Fruit fly (Drosophila melanogaster) whole organism, embryonic: ENCODE results near the gene CG11898.

Source experiments
- Blimp-1 ChIP-seq: fragments of 200-800 bp; sonication (Bioruptor generic); optimal IDR thresholded peaks from 3 replicates; lab custom pipeline; 2018; ENCODE audit warnings: missing biosample characterization, missing genetic modification characterization, mild to moderate bottlenecking, moderate library complexity, missing genetic modification reagents
- Bteb2 ChIP-seq: fragments of 200-800 bp; sonication (Bioruptor generic); optimal IDR thresholded peaks from 2 replicates; lab custom pipeline; 2016; ENCODE audit warnings: missing biosample characterization, missing genetic modification characterization
- CG10209 ChIP-seq: fragments of 200-800 bp; sonication (Bioruptor generic); optimal IDR thresholded peaks from 3 replicates; lab custom pipeline; 2017; ENCODE audit warnings: missing biosample characterization, mild to moderate bottlenecking, missing genetic modification characterization, missing genetic modification reagents
- CG11398 ChIP-seq: fragments of 200-800 bp; sonication (Bioruptor generic); optimal IDR thresholded peaks from 2 replicates; lab custom pipeline; 2016; ENCODE audit warnings: missing biosample characterization, missing genetic modification characterization
- CG12071 ChIP-seq: fragments of 200-800 bp; sonication (Bioruptor generic); optimal IDR thresholded peaks from 3 replicates; lab custom pipeline; 2018; ENCODE audit warnings: missing biosample characterization, mild to moderate bottlenecking, missing genetic modification characterization
- CG1233 ChIP-seq: fragments of 200-800 bp; sonication (Bioruptor generic); optimal IDR thresholded peaks from 4 replicates; lab custom pipeline; 2018; ENCODE audit warnings: missing biosample characterization, mild to moderate bottlenecking, missing genetic modification characterization
- CG14050 ChIP-seq: fragments of 200-800 bp; sonication (Bioruptor generic); IDR thresholded peaks from 3 replicates; pipeline ENCODE4 v1.3.6; 2022; ENCODE audit warnings: missing biosample characterization, missing genetic modification characterization
- CG1602 ChIP-seq: fragments of 200-800 bp; sonication (Bioruptor generic); optimal IDR thresholded peaks from 3 replicates; lab custom pipeline; 2016; ENCODE audit warnings: missing biosample characterization, missing genetic modification characterization
- CG17361 ChIP-seq: fragments of 200-800 bp; sonication (Bioruptor generic); IDR thresholded peaks from 3 replicates; pipeline ENCODE4 v1.3.6; 2022; ENCODE audit warnings: missing biosample characterization, missing genetic modification characterization
- CG18619 ChIP-seq: fragments of 200-800 bp; sonication (Bioruptor generic); optimal IDR thresholded peaks from 3 replicates; lab custom pipeline; 2017; ENCODE audit warnings: missing biosample characterization, mild to moderate bottlenecking, missing genetic modification characterization
- CG2116 ChIP-seq: fragments of 200-800 bp; sonication (Bioruptor generic); optimal IDR thresholded peaks from 3 replicates; lab custom pipeline; 2018; ENCODE audit warnings: missing biosample characterization, mild to moderate bottlenecking, missing genetic modification characterization
- CG2712 ChIP-seq: fragments of 200-800 bp; optimal IDR thresholded peaks from 3 replicates; lab custom pipeline; 2019; ENCODE audit warnings: missing biosample characterization, mild to moderate bottlenecking, missing genetic modification characterization, moderate library complexity
- CG30403 ChIP-seq: fragments of 200-800 bp; sonication (Bioruptor generic); optimal IDR thresholded peaks from 3 replicates; lab custom pipeline; 2016; ENCODE audit warnings: missing biosample characterization, missing genetic modification characterization
- CG3065 ChIP-seq: fragments of 200-800 bp; sonication (Bioruptor generic); optimal IDR thresholded peaks from 2 replicates; lab custom pipeline; 2016; ENCODE audit warnings: missing biosample characterization, missing genetic modification characterization
- CG32772 ChIP-seq: fragments of 200-800 bp; sonication (Bioruptor generic); IDR thresholded peaks from 2 replicates; pipeline ENCODE4 v1.3.6; 2022; ENCODE audit warnings: missing biosample characterization, missing genetic modification characterization
- CG33213 ChIP-seq: fragments of 200-800 bp; sonication (Bioruptor generic); optimal IDR thresholded peaks from 3 replicates; lab custom pipeline; 2016; ENCODE audit warnings: missing biosample characterization, missing genetic modification characterization
- CG34422 ChIP-seq: fragments of 200-800 bp; sonication (Bioruptor generic); IDR thresholded peaks from 3 replicates; pipeline ENCODE4 v1.3.6; 2022; ENCODE audit warnings: missing biosample characterization, missing genetic modification characterization
- CG4360 ChIP-seq: fragments of 200-800 bp; sonication (Bioruptor generic); IDR thresholded peaks from 2 replicates; pipeline ENCODE4 v1.3.6; 2022; ENCODE audit warnings: missing biosample characterization, missing genetic modification characterization
- CG4424 ChIP-seq: fragments of 200-800 bp; sonication (Bioruptor generic); optimal IDR thresholded peaks from 3 replicates; lab custom pipeline; 2016; ENCODE audit warnings: missing biosample characterization, missing genetic modification characterization
- CG6272 ChIP-seq: fragments of 200-800 bp; sonication (Bioruptor generic); IDR thresholded peaks from 2 replicates; pipeline ENCODE4 v1.3.6; 2022; ENCODE audit warnings: missing biosample characterization, missing genetic modification characterization
- CG8944 ChIP-seq: fragments of 200-800 bp; sonication (Bioruptor generic); optimal IDR thresholded peaks from 3 replicates; lab custom pipeline; 2016; ENCODE audit warnings: missing biosample characterization, missing genetic modification characterization
- CG9817 ChIP-seq: fragments of 200-800 bp; sonication (Bioruptor generic); optimal IDR thresholded peaks from 2 replicates; lab custom pipeline; 2018; ENCODE audit warnings: missing biosample characterization, mild to moderate bottlenecking, missing genetic modification characterization, moderate library complexity
- CrebB ChIP-seq: fragments of 200-800 bp; sonication (Bioruptor generic); optimal IDR thresholded peaks from 3 replicates; lab custom pipeline; 2018; ENCODE audit warnings: missing biosample characterization, mild to moderate bottlenecking, missing genetic modification characterization
- Deaf1 ChIP-seq: fragments of 200-800 bp; optimal IDR thresholded peaks from 3 replicates; lab custom pipeline; 2019; ENCODE audit warnings: missing biosample characterization, mild to moderate bottlenecking, missing genetic modification characterization, moderate library complexity
- E2f2 ChIP-seq: fragments of 200-800 bp; sonication (Bioruptor generic); IDR thresholded peaks from 2 replicates; pipeline ENCODE4 v1.3.6; 2022; ENCODE audit warnings: missing biosample characterization, missing genetic modification characterization
- Fer3 ChIP-seq: fragments of 200-800 bp; sonication (Bioruptor generic); optimal IDR thresholded peaks from 2 replicates; lab custom pipeline; 2018; ENCODE audit warnings: missing biosample characterization, mild to moderate bottlenecking, missing genetic modification characterization, moderate library complexity
- H15 ChIP-seq: fragments of 200-800 bp; sonication (Bioruptor generic); IDR thresholded peaks from 3 replicates; pipeline ENCODE4 v1.3.6; 2022; ENCODE audit warnings: missing biosample characterization, missing genetic modification characterization
- MESR4 ChIP-seq: fragments of 200-800 bp; sonication (Bioruptor generic); optimal IDR thresholded peaks from 2 replicates; lab custom pipeline; 2018; ENCODE audit warnings: missing biosample characterization, mild to moderate bottlenecking, missing genetic modification characterization, moderate library complexity
- Myb ChIP-seq: fragments of 200-800 bp; sonication (Bioruptor generic); optimal IDR thresholded peaks from 2 replicates; lab custom pipeline; 2016; ENCODE audit warnings: missing biosample characterization, missing genetic modification characterization
- Poxn ChIP-seq: fragments of 200-800 bp; sonication (Bioruptor generic); IDR thresholded peaks from 2 replicates; pipeline ENCODE4 v1.3.6; 2022; ENCODE audit warnings: missing biosample characterization, missing genetic modification characterization
- Ssrp ChIP-seq: fragments of 200-800 bp; sonication (Bioruptor generic); optimal IDR thresholded peaks from 2 replicates; lab custom pipeline; 2018; ENCODE audit warnings: missing biosample characterization, mild to moderate bottlenecking, missing genetic modification characterization, moderate library complexity
- ase ChIP-seq: fragments of 200-800 bp; sonication (Bioruptor generic); IDR thresholded peaks from 3 replicates; pipeline ENCODE4 v1.3.6; 2022; ENCODE audit warnings: missing biosample characterization, missing genetic modification characterization
- btn ChIP-seq: fragments of 200-800 bp; sonication (Bioruptor generic); optimal IDR thresholded peaks from 2 replicates; lab custom pipeline; 2016; ENCODE audit warnings: missing biosample characterization, missing genetic modification characterization
- croc ChIP-seq: fragments of 200-800 bp; sonication (Bioruptor generic); conservative IDR thresholded peaks from 3 replicates; pipeline ENCODE4 v1.3.6; 2022; ENCODE audit warnings: missing biosample characterization, missing genetic modification characterization
- dimm ChIP-seq: fragments of 200-800 bp; sonication (Bioruptor generic); IDR thresholded peaks from 2 replicates; pipeline ENCODE4 v1.3.6; 2022; ENCODE audit warnings: missing biosample characterization, missing genetic modification characterization
- exex ChIP-seq: fragments of 200-800 bp; sonication (Bioruptor generic); optimal IDR thresholded peaks from 4 replicates; lab custom pipeline; 2018; ENCODE audit warnings: missing biosample characterization, mild to moderate bottlenecking, missing genetic modification characterization, moderate library complexity
- fd64A ChIP-seq: fragments of 200-800 bp; sonication (Bioruptor generic); optimal IDR thresholded peaks from 3 replicates; lab custom pipeline; 2018; ENCODE audit warnings: missing biosample characterization, mild to moderate bottlenecking, missing genetic modification characterization
- gcm ChIP-seq: fragments of 200-800 bp; sonication (Bioruptor generic); optimal IDR thresholded peaks from 2 replicates; lab custom pipeline; 2019; ENCODE audit warnings: missing biosample characterization, mild to moderate bottlenecking, missing genetic modification characterization, moderate library complexity
- gem ChIP-seq: fragments of 200-800 bp; sonication (Bioruptor generic); optimal IDR thresholded peaks from 2 replicates; lab custom pipeline; 2019; ENCODE audit warnings: missing biosample characterization, mild to moderate bottlenecking, missing genetic modification characterization, moderate library complexity
- hth ChIP-seq: fragments of >200 bp; optimal IDR thresholded peaks from 2 replicates; lab custom pipeline; 2017; ENCODE audit warnings: inconsistent platforms
- ken ChIP-seq: fragments of 200-800 bp; sonication (Bioruptor generic); IDR thresholded peaks from 3 replicates; pipeline ENCODE4 v1.3.6; 2022; ENCODE audit warnings: missing biosample characterization, missing genetic modification characterization
- lbe ChIP-seq: fragments of 200-800 bp; sonication (Bioruptor generic); optimal IDR thresholded peaks from 2 replicates; lab custom pipeline; 2016; ENCODE audit warnings: missing biosample characterization, mild to moderate bottlenecking, missing genetic modification characterization
- peb ChIP-seq: fragments of 200-800 bp; sonication (Bioruptor generic); IDR thresholded peaks from 2 replicates; pipeline ENCODE4 v1.3.6; 2022; ENCODE audit warnings: missing biosample characterization, missing genetic modification characterization
- pho ChIP-seq: fragments of 200-800 bp; sonication (Bioruptor generic); optimal IDR thresholded peaks from 2 replicates; lab custom pipeline; 2016; ENCODE audit warnings: missing biosample characterization, missing genetic modification characterization
- slp2 ChIP-seq: fragments of 200-800 bp; sonication (Bioruptor generic); optimal IDR thresholded peaks from 2 replicates; lab custom pipeline; 2016; ENCODE audit warnings: missing biosample characterization, missing genetic modification characterization
- sqz ChIP-seq: fragments of 200-800 bp; sonication (Bioruptor generic); optimal IDR thresholded peaks from 3 replicates; lab custom pipeline; 2018; ENCODE audit warnings: missing biosample characterization, mild to moderate bottlenecking, missing genetic modification characterization
- tgo ChIP-seq: fragments of 200-800 bp; sonication (Bioruptor generic); IDR thresholded peaks from 3 replicates; pipeline ENCODE4 v1.3.6; 2022; ENCODE audit warnings: missing biosample characterization, missing genetic modification characterization
- usp ChIP-seq: fragments of >200 bp; optimal IDR thresholded peaks from 2 replicates; lab custom pipeline; 2017; ENCODE audit warnings: missing biosample characterization, missing genetic modification characterization
- vnd ChIP-seq: fragments of 200-800 bp; sonication (Bioruptor generic); IDR thresholded peaks from 3 replicates; pipeline ENCODE4 v1.3.6; 2022; ENCODE audit warnings: missing biosample characterization, missing genetic modification characterization; ENCODE audit not compliant: partially characterized antibody
- wor ChIP-seq: fragments of 200-800 bp; sonication (Bioruptor generic); IDR thresholded peaks from 2 replicates; pipeline ENCODE4 v1.3.6; 2022; ENCODE audit warnings: missing biosample characterization, missing genetic modification characterization
- yki ChIP-seq: fragments of >200 bp; optimal IDR thresholded peaks from 3 replicates; lab custom pipeline; 2018
- zf30C ChIP-seq: fragments of 200-800 bp; sonication (Bioruptor generic); optimal IDR thresholded peaks from 3 replicates; lab custom pipeline; 2018; ENCODE audit warnings: missing biosample characterization, mild to moderate bottlenecking, missing genetic modification characterization

The CG11898 gene

dm6 chr3R:29130902-29131621 is 34.4 kb upstream of the CG11898 start, which contains the start of the genes dgt6 and Vha100-1 (continued):
- TF ChIP-seq fd64A: no peak
- no peak for TF ChIP-seq CG11398 (GFP tag; lab: Kevin White, UChicago)
- TF ChIP-seq CG2116 (GFP tag; lab: Kevin White, UChicago): peak; percentile 57
- TF ChIP-seq ken (GFP tag; lab: Robert Waterston, UW): no peak
- TF ChIP-seq ase: no peak
- no peak for TF ChIP-seq Poxn (GFP tag; lab: Robert Waterston, UW)
- TF ChIP-seq vnd (GFP tag; lab: Robert Waterston, UW): no peak
- TF ChIP-seq wor: no peak
- no peak for TF ChIP-seq gem
- no peak for TF ChIP-seq croc (GFP tag; lab: Robert Waterston, UW)
- no peak for TF ChIP-seq CG18619 (GFP tag; lab: Kevin White, UChicago)
- peak; percentile 51 for TF ChIP-seq CG30403 (GFP tag; lab: Kevin White, UChicago)
- no peak for TF ChIP-seq CG12071 (GFP tag; lab: Kevin White, UChicago)
- no peak for TF ChIP-seq CG33213 (GFP tag; lab: Kevin White, UChicago)
- TF ChIP-seq CG6272: no peak
- TF ChIP-seq zf30C (GFP tag; lab: Kevin White, UChicago): no peak
- TF ChIP-seq E2f2 (GFP tag; lab: Robert Waterston, UW): peak; percentile 85
- no peak for TF ChIP-seq H15
- TF ChIP-seq CG9817 (tag; lab: Kevin White, UChicago): no peak
- TF ChIP-seq peb (GFP tag; lab: Robert Waterston, UW): no peak
- TF ChIP-seq usp (GFP tag; lab: Kevin White, UChicago): no peak
- no peak for TF ChIP-seq CrebB
- no peak for TF ChIP-seq hth (lab: Kevin White, UChicago)
- no peak for TF ChIP-seq dimm (GFP tag; lab: Robert Waterston, UW)
- no peak for TF ChIP-seq CG10209 (GFP tag; lab: Kevin White, UChicago)
- TF ChIP-seq CG8944 (GFP tag; lab: Kevin White, UChicago): peak; percentile 4
- TF ChIP-seq exex: peak; percentile 4
- TF ChIP-seq CG4424 (GFP tag; lab: Kevin White, UChicago): peak; percentile 47
- TF ChIP-seq Deaf1 (tag; lab: Kevin White, UChicago): peak; percentile 63
- TF ChIP-seq sqz: no peak
- TF ChIP-seq lbe (GFP tag; lab: Kevin White, UChicago): peak; percentile 5
- peak; percentile 80 for TF ChIP-seq CG4360 (GFP tag; lab: Robert Waterston, UW)
- TF ChIP-seq tgo (GFP tag; lab: Robert Waterston, UW): no peak
- TF ChIP-seq CG34422 (GFP tag; lab: Robert Waterston, UW): 0 out of 3 replicates have a peak, but pooled peaks have one; percentile 28
- peak; percentile 6 for TF ChIP-seq Fer3 (tag; lab: Kevin White, UChicago)
- peak; percentile 69 for TF ChIP-seq MESR4
- TF ChIP-seq Bteb2: no peak
- no peak for TF ChIP-seq Ssrp (tag; lab: Kevin White, UChicago)
- no peak for TF ChIP-seq CG3065
- no peak for TF ChIP-seq CG1602
- no peak for TF ChIP-seq CG14050
- no peak for TF ChIP-seq slp2 (GFP tag; lab: Kevin White, UChicago)
- no peak for TF ChIP-seq gcm (GFP tag; lab: Kevin White, UChicago)
- TF ChIP-seq CG32772 (GFP tag; lab: Robert Waterston, UW): no peak
- TF ChIP-seq yki (lab: Kevin White, UChicago): no peak
- TF ChIP-seq CG1233: no peak
- TF ChIP-seq CG17361 (GFP tag; lab: Robert Waterston, UW): no peak
- TF ChIP-seq btn (GFP tag; lab: Kevin White, UChicago): no peak
- TF ChIP-seq Myb (GFP tag; lab: Kevin White, UChicago): no peak
- no peak for TF ChIP-seq Blimp-1 (GFP tag; lab: Kevin White, UChicago)
- peak; percentile 53 for TF ChIP-seq CG2712 (tag; lab: Kevin White, UChicago)
- no peak for TF ChIP-seq pho (GFP tag; lab: Kevin White, UChicago)
